Worm (Caenorhabditis elegans) whole organism, early embryonic: ENCODE results near the gene R11G1.2.

Source experiments
- aly-1 ChIP-seq: sonication (generic microtip); optimal IDR thresholded peaks from 2 replicates; lab custom pipeline; 2016; ENCODE audit warnings: missing genetic modification characterization, missing compliant biosample characterization
- ama-1 ChIP-seq: fragments of 150-350 bp; optimal IDR thresholded peaks from 2 replicates; lab custom pipeline; 2014
- ceh-13 ChIP-seq: fragments of 200-800 bp; sonication (Bioruptor generic); optimal IDR thresholded peaks from 2 replicates; lab custom pipeline; 2018; ENCODE audit warnings: mild to moderate bottlenecking, missing genetic modification characterization, missing compliant biosample characterization
- flt-1 ChIP-seq: fragments of 200-800 bp; sonication (Bioruptor generic); IDR thresholded peaks from 2 replicates; pipeline ENCODE4 v1.3.6; 2022; ENCODE audit warnings: missing genetic modification characterization, missing compliant biosample characterization
- hnd-1 ChIP-seq: sonication (generic microtip); optimal IDR thresholded peaks from 2 replicates; lab custom pipeline; 2016; ENCODE audit warnings: missing genetic modification characterization, missing compliant biosample characterization
- pes-1 ChIP-seq: fragments of 200-800 bp; sonication (Bioruptor generic); IDR thresholded peaks from 2 replicates; pipeline ENCODE4 v1.3.6; 2022; ENCODE audit warnings: missing genetic modification reagents, missing genetic modification characterization, missing compliant biosample characterization
- scrt-1 ChIP-seq: fragments of 200-800 bp; sonication (Bioruptor generic); IDR thresholded peaks from 2 replicates; pipeline ENCODE4 v1.3.6; 2022; ENCODE audit warnings: missing genetic modification characterization, missing compliant biosample characterization
- sea-1 ChIP-seq: fragments of 200-800 bp; sonication (Bioruptor generic); conservative IDR thresholded peaks from 2 replicates; pipeline ENCODE4 v1.3.6; 2022; ENCODE audit warnings: missing genetic modification characterization, missing compliant biosample characterization
- tbx-11 ChIP-seq: fragments of 200-800 bp; sonication (Bioruptor generic); IDR thresholded peaks from 2 replicates; pipeline ENCODE4 v1.3.6; 2022; ENCODE audit warnings: missing genetic modification characterization, missing compliant biosample characterization
- tbx-37 ChIP-seq: fragments of 200-800 bp; sonication (Bioruptor generic); conservative IDR thresholded peaks from 2 replicates; pipeline ENCODE4 v1.3.6; 2022; ENCODE audit warnings: missing genetic modification reagents, missing genetic modification characterization, missing compliant biosample characterization
- tra-4 ChIP-seq: sonication (generic microtip); optimal IDR thresholded peaks from 2 replicates; lab custom pipeline; 2017; ENCODE audit warnings: missing genetic modification characterization, missing compliant biosample characterization

ce11 chrX:3696603-3697002 lies 46.2 kb downstream of the R11G1.2 start, which contains the start of gene C01C4.3:
- TF ChIP-seq flt-1 = no peak
- no peak for TF ChIP-seq sea-1 (GFP tag; lab: Robert Waterston, UW)
- no peak for TF ChIP-seq aly-1 (tag; lab: Kevin White, UChicago)
- TF ChIP-seq hnd-1 (tag; lab: Kevin White, UChicago) = no peak
- no peak for TF ChIP-seq ceh-13 (GFP tag; lab: Kevin White, UChicago)
- TF ChIP-seq ama-1 (lab: Kevin White, UChicago) = no peak
- TF ChIP-seq tra-4 (tag; lab: Kevin White, UChicago) = no peak
- no peak for TF ChIP-seq tbx-11 (GFP tag; lab: Robert Waterston, UW)
- no peak for TF ChIP-seq pes-1 (GFP tag; lab: Robert Waterston, UW)
- no peak for TF ChIP-seq scrt-1
- no peak for TF ChIP-seq tbx-37 (GFP tag; lab: Robert Waterston, UW)
